Worm (Caenorhabditis elegans) whole organism, L4/young adult: ENCODE measurements around the gene nspg-11.
"Not testable (repeated sequence)": the region's sequence is repeated elsewhere in the genome, so short reads cannot be mapped to it uniquely, and the experiment has no call there.

ENCODE experiments used
- W03F9.2 ChIP-seq: fragments of 150-350 bp; optimal IDR thresholded peaks from 2 replicates; lab custom pipeline; 2014; ENCODE audit warnings: missing biosample characterization, missing genetic modification characterization
- dao-5 ChIP-seq: sonication (generic microtip); optimal IDR thresholded peaks from 2 replicates; lab custom pipeline; 2016; ENCODE audit warnings: missing genotype, missing genetic modification characterization, moderate library complexity, missing compliant biosample characterization
- him-1 ChIP-seq: sonication (generic microtip); optimal IDR thresholded peaks from 2 replicates; lab custom pipeline; 2016; ENCODE audit warnings: missing genotype, missing genetic modification reagents, missing genetic modification characterization, missing compliant biosample characterization

DNA sequence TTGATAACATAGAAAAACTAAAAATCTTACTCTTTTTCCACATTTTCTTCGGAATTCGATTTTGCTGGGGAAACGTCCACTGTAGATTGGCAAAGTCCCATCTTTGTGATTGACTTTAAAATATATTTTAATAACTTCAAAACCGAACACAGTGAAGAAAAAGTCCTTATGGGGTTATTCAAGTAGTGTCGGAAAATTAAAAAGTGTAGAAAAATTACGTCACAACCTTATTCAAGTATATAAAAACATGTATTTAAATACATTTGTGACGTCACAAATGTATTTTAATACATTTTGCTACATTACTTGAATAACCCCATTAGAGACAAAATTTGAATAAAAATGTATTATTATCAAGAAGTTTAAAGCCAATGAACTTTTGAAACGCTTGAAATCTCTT, 11.1 kb downstream of the nspg-11 start, which contains the start of gene F49C12.7:
- TF ChIP-seq W03F9.2 (tag; lab: Kevin White, UChicago); him-1 (tag; lab: Kevin White, UChicago); dao-5: not testable (repeated sequence)
